Worm (Caenorhabditis elegans): ENCODE results near the gene arrd-9.

DNA sequence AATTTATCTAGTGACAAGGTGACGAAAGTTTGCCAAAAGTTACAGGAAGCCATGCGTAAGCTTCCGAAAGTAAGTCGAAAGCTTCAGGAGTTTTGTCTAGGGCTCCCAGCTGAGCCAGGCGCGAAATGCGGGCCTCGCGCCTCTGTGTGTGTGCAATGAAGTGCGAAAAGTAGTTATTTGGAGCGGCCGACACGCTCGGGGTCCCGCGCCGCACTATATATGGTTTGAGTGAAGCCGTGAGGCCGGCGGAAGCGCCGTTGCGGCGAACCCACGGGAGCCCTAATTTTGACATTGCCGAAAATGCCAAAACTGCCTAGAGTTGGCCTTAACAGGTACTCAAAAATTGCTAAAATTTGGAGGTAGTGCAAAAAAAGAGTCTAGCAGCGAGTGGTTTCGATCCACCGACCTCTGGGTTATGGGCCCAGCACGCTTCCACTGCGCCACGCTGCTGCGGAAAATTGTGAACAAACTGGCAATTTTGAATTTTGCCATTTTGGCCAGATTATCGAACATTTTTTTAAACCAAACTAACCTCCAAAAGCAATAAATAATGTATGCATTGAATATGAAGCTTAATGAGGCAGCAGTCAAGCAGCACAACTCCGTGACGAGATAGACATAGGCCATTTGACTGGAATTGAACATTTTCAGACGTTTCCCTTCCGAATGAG, 45.4 kb downstream of the arrd-9 start:
- TF ChIP-seq fkh-10 (GFP tag; optimal IDR thresholded peaks at IDR 0.05) (no peak), ceh-9 (tag; optimal IDR thresholded peaks at IDR 0.05) (no peak), aly-2 (tag; optimal IDR thresholded peaks at IDR 0.05) (no peak), nhr-43 (tag; optimal IDR thresholded peaks at IDR 0.05; ENCODE audit: poor library complexity, severe bottlenecking) (no peak)
